Fruit fly (Drosophila melanogaster): ENCODE measurements around the gene dl.

The dl gene

dm6 chr2L:17430602-17431358 lies 19.4 kb downstream of the dl start (continued):
- TF ChIP-seq Myb (GFP tag; optimal IDR thresholded peaks at IDR 0.05), result no peak
- peak; percentile 72 for TF ChIP-seq cg (GFP tag; optimal IDR thresholded peaks at IDR 0.05)
- no peak for TF ChIP-seq CG2889 (GFP tag; IDR thresholded peaks at IDR 0.05)
- TF ChIP-seq chinmo (GFP tag; IDR thresholded peaks at IDR 0.05; ENCODE audit: partially characterized antibody), result peak; percentile 76; the same call in 3 of the 4 replicates
- TF ChIP-seq CG6254 (GFP tag; optimal IDR thresholded peaks at IDR 0.05), result no peak
- no peak for TF ChIP-seq mld (GFP tag; IDR thresholded peaks at IDR 0.05; ENCODE audit: partially characterized antibody)
- peak; percentile 1 for TF ChIP-seq zfh2 (GFP tag; optimal IDR thresholded peaks at IDR 0.05)
- TF ChIP-seq Med (GFP tag), result peak; percentile 50
- no peak for TF ChIP-seq Dad (GFP tag; optimal IDR thresholded peaks at IDR 0.05)
- TF ChIP-seq Trl (optimal IDR thresholded peaks at IDR 0.05), result peak; percentile 46 to 48
- no peak for TF ChIP-seq Trl (GFP tag; optimal IDR thresholded peaks at IDR 0.05)
- TF ChIP-seq Mad (GFP tag; optimal IDR thresholded peaks at IDR 0.05), result no peak
- TF ChIP-seq D19A (tag; optimal IDR thresholded peaks at IDR 0.05), result peak; percentile 12
- 0 out of 3 replicates have a peak, but pooled peaks have one; percentile 7 for TF ChIP-seq so (GFP tag; IDR thresholded peaks at IDR 0.05)
- no peak for TF ChIP-seq CG10959 (GFP tag; IDR thresholded peaks at IDR 0.05)
- no peak for TF ChIP-seq Spps (tag; optimal IDR thresholded peaks at IDR 0.05)
- TF ChIP-seq CG11085 (GFP tag; IDR thresholded peaks at IDR 0.05), result no peak
- peak; percentile 39 for TF ChIP-seq Ptx1 (GFP tag; IDR thresholded peaks at IDR 0.05)
- TF ChIP-seq ind (GFP tag; optimal IDR thresholded peaks at IDR 0.05), result no peak
- TF ChIP-seq gem (tag; optimal IDR thresholded peaks at IDR 0.05), result peak; percentile 36
- TF ChIP-seq CG7271 (tag; optimal IDR thresholded peaks at IDR 0.05), result no peak
- no peak for TF ChIP-seq CG17612 (GFP tag; IDR thresholded peaks at IDR 0.05)
- no peak for TF ChIP-seq ATbp (GFP tag; optimal IDR thresholded peaks at IDR 0.05)
- TF ChIP-seq ci (GFP tag; IDR thresholded peaks at IDR 0.05), result 0 out of 3 replicates have a peak, but pooled peaks have one; percentile 16
- peak in 1 of 2 experiments; percentile 20 for TF ChIP-seq Eip74EF (GFP tag; optimal IDR thresholded peaks at IDR 0.05)
- peak; percentile 15 for TF ChIP-seq sd (tag; optimal IDR thresholded peaks at IDR 0.05)
- TF ChIP-seq CG8290 (GFP tag; optimal IDR thresholded peaks at IDR 0.05), result no peak
- TF ChIP-seq CG8290 (tag; optimal IDR thresholded peaks at IDR 0.05), result peak in 1 of 2 experiments; percentile 11

- peak; percentile 94 for TF ChIP-seq CG14014 (GFP tag; IDR thresholded peaks at IDR 0.05)
- TF ChIP-seq Rx (GFP tag; IDR thresholded peaks at IDR 0.05), result peak; percentile 72
- TF ChIP-seq schlank (tag; optimal IDR thresholded peaks at IDR 0.05), result no peak
- peak; percentile 72 for TF ChIP-seq CTCF (GFP tag; optimal IDR thresholded peaks at IDR 0.05)
- TF ChIP-seq PHDP (tag; optimal IDR thresholded peaks at IDR 0.05), result peak; percentile 98
- TF ChIP-seq disco-r (GFP tag; optimal IDR thresholded peaks at IDR 0.05), result peak; percentile 26
- peak; percentile 76 for TF ChIP-seq E2f2 (GFP tag; IDR thresholded peaks at IDR 0.05)
- no peak for TF ChIP-seq CG12744 (GFP tag; optimal IDR thresholded peaks at IDR 0.05)
- peak; percentile 34 for TF ChIP-seq CG9609 (GFP tag; optimal IDR thresholded peaks at IDR 0.05)
- TF ChIP-seq zen2 (GFP tag; IDR thresholded peaks at IDR 0.05; ENCODE audit: partially characterized antibody), result no peak
- peak; percentile 94 for TF ChIP-seq Xrp1 (GFP tag; IDR thresholded peaks at IDR 0.05)
- peak; percentile 16; the same call in 1 of the 3 replicates for TF ChIP-seq CG2199 (GFP tag; IDR thresholded peaks at IDR 0.05)
- no peak for TF ChIP-seq Sry-δ (GFP tag; optimal IDR thresholded peaks at IDR 0.05)
- TF ChIP-seq Ets97D (GFP tag; optimal IDR thresholded peaks at IDR 0.05), result no peak
- TF ChIP-seq Dip3 (GFP tag; optimal IDR thresholded peaks at IDR 0.05), result peak; percentile 72
- peak; percentile 98 for TF ChIP-seq Asciz (GFP tag; optimal IDR thresholded peaks at IDR 0.05)
- TF ChIP-seq CG17186 (GFP tag; optimal IDR thresholded peaks at IDR 0.05), result peak; percentile 60
- TF ChIP-seq Ravus (GFP tag; IDR thresholded peaks at IDR 0.05), result peak; percentile 86
- TF ChIP-seq Hr39 (optimal IDR thresholded peaks at IDR 0.05), result no peak
- TF ChIP-seq CG8388 (GFP tag; optimal IDR thresholded peaks at IDR 0.05), result peak; percentile 49
- no peak for TF ChIP-seq Kr (GFP tag; optimal IDR thresholded peaks at IDR 0.05)
- TF ChIP-seq fu2 (GFP tag; optimal IDR thresholded peaks at IDR 0.05), result peak; percentile 38
- TF ChIP-seq tio (GFP tag; optimal IDR thresholded peaks at IDR 0.05), result peak; percentile 93
Observed at dm6 chr2L:17429788-17430587, 20.2 kb downstream of the dl start.
